Worm (Caenorhabditis elegans) whole organism, L4 larva: Measurements from ENCODE around the gene F53F4.11.

Experiments
- D1046.2 ChIP-seq: fragments of 200-800 bp; sonication (Bioruptor generic); IDR thresholded peaks from 2 replicates; pipeline ENCODE4 v1.3.6; 2022; ENCODE audit warnings: missing genetic modification characterization, missing compliant biosample characterization
- F10B5.3 ChIP-seq: sonication (generic microtip); optimal IDR thresholded peaks from 2 replicates; lab custom pipeline; 2016; ENCODE audit warnings: mild to moderate bottlenecking, missing genetic modification characterization, missing compliant biosample characterization
- F37D6.2 ChIP-seq: sonication (generic microtip); optimal IDR thresholded peaks from 2 replicates; lab custom pipeline; 2016; ENCODE audit warnings: mild to moderate bottlenecking, missing genetic modification characterization, missing compliant biosample characterization
- T20F7.1 ChIP-seq: fragments of 200-800 bp; sonication (Bioruptor generic); optimal IDR thresholded peaks from 2 replicates; lab custom pipeline; 2018; ENCODE audit warnings: mild to moderate bottlenecking, missing genetic modification characterization, missing compliant biosample characterization
- T26A8.4 ChIP-seq: fragments of 200-800 bp; sonication (Bioruptor generic); IDR thresholded peaks from 2 replicates; pipeline ENCODE4 v1.3.6; 2022; ENCODE audit warnings: missing genetic modification characterization, missing compliant biosample characterization
- Y105C5A.15 ChIP-seq: fragments of 200-800 bp; sonication (Bioruptor generic); IDR thresholded peaks from 2 replicates; pipeline ENCODE4 v1.3.6; 2022; ENCODE audit warnings: missing genetic modification characterization, missing compliant biosample characterization
- Y48G9A.11 ChIP-seq: fragments of 200-800 bp; sonication (Bioruptor generic); IDR thresholded peaks from 2 replicates; pipeline ENCODE4 v1.3.6; 2022; ENCODE audit warnings: missing genetic modification reagents, missing genetic modification characterization, missing compliant biosample characterization
- Y5F2A.4 ChIP-seq: fragments of 200-800 bp; sonication (Bioruptor generic); optimal IDR thresholded peaks from 2 replicates; lab custom pipeline; 2018; ENCODE audit warnings: mild to moderate bottlenecking, missing genetic modification characterization, missing compliant biosample characterization
- ama-1 ChIP-seq: fragments of 150-350 bp; optimal IDR thresholded peaks from 2 replicates; lab custom pipeline; 2014; ENCODE audit warnings: inconsistent platforms, mixed read lengths
- arid-1 ChIP-seq: fragments of 200-800 bp; sonication (Bioruptor generic); conservative IDR thresholded peaks from 2 replicates; pipeline ENCODE4 v1.3.6; 2022; ENCODE audit warnings: missing genetic modification reagents, missing genetic modification characterization, missing compliant biosample characterization
- ceh-28 ChIP-seq: fragments of 150-350 bp; optimal IDR thresholded peaks from 2 replicates; lab custom pipeline; 2014; ENCODE audit warnings: missing biosample characterization, missing genetic modification reagents, missing genetic modification characterization
- ceh-32 ChIP-seq: sonication (generic microtip); optimal IDR thresholded peaks from 2 replicates; lab custom pipeline; 2016; ENCODE audit warnings: mild to moderate bottlenecking, missing genetic modification characterization, missing compliant biosample characterization; ENCODE audit not compliant: poor library complexity
- ceh-44 ChIP-seq: fragments of 200-800 bp; sonication (Bioruptor generic); IDR thresholded peaks from 2 replicates; pipeline ENCODE4 v1.3.6; 2022; ENCODE audit warnings: missing genetic modification reagents, missing genetic modification characterization, missing compliant biosample characterization
- ceh-62 ChIP-seq: sonication (generic microtip); optimal IDR thresholded peaks from 2 replicates; lab custom pipeline; 2017; ENCODE audit warnings: missing biosample characterization, missing genetic modification characterization
- ceh-82 ChIP-seq: sonication (generic microtip); optimal IDR thresholded peaks from 2 replicates; lab custom pipeline; 2017; ENCODE audit warnings: missing biosample characterization, missing genetic modification characterization
- ces-1 ChIP-seq: fragments of 150-350 bp; sonication (generic microtip); optimal IDR thresholded peaks from 4 replicates; lab custom pipeline; 2014; ENCODE audit warnings: missing biosample characterization, missing genetic modification reagents, missing genetic modification characterization
- ctbp-1 ChIP-seq: fragments of 200-800 bp; sonication (Bioruptor generic); IDR thresholded peaks from 2 replicates; pipeline ENCODE4 v1.3.6; 2022; ENCODE audit warnings: missing genetic modification reagents, missing genetic modification characterization, missing compliant biosample characterization
- daf-16 ChIP-seq, 3 experiments: sonication (generic microtip); optimal IDR thresholded peaks; 2 replicates each; lab custom pipeline; 2016 to 2017; ENCODE audit warnings: missing genetic modification characterization in 3 of 3, missing genetic modification reagents in 3 of 3, mild to moderate bottlenecking in 2 of 3, missing compliant biosample characterization in 2 of 3, missing biosample characterization in 1 of 3, moderate library complexity in 1 of 3
- daf-19 ChIP-seq: fragments of 200-800 bp; sonication (Bioruptor generic); conservative IDR thresholded peaks from 2 replicates; pipeline ENCODE4 v1.3.6; 2022; ENCODE audit warnings: missing genetic modification characterization, missing compliant biosample characterization
- dmd-6 ChIP-seq: fragments of 200-800 bp; sonication (Bioruptor generic); IDR thresholded peaks from 2 replicates; pipeline ENCODE4 v1.3.6; 2022; ENCODE audit warnings: missing genetic modification reagents, missing genetic modification characterization, missing compliant biosample characterization
- dmd-8 ChIP-seq: fragments of 200-800 bp; sonication (Bioruptor generic); IDR thresholded peaks from 2 replicates; pipeline ENCODE4 v1.3.6; 2022; ENCODE audit warnings: missing genetic modification characterization, missing compliant biosample characterization
- duxl-1 ChIP-seq: sonication (generic microtip); optimal IDR thresholded peaks from 2 replicates; lab custom pipeline; 2016; ENCODE audit warnings: mild to moderate bottlenecking, missing genetic modification characterization, moderate library complexity, missing compliant biosample characterization; ENCODE audit not compliant: poor library complexity
- hif-1 ChIP-seq, 2 experiments: sonication (generic microtip); optimal IDR thresholded peaks; 2 replicates each; lab custom pipeline; 2016 to 2017; ENCODE audit warnings: missing compliant biosample characterization in 2 of 2, missing genetic modification characterization in 2 of 2, missing genetic modification reagents in 2 of 2, missing genotype in 2 of 2, mild to moderate bottlenecking in 1 of 2
- hmg-1.1 ChIP-seq: fragments of 200-800 bp; sonication (Bioruptor generic); IDR thresholded peaks from 2 replicates; pipeline ENCODE4 v1.3.6; 2022; ENCODE audit warnings: missing genetic modification reagents, missing genetic modification characterization, missing compliant biosample characterization
- lim-7 ChIP-seq: fragments of 200-800 bp; sonication (Bioruptor generic); IDR thresholded peaks from 2 replicates; pipeline ENCODE4 v1.3.6; 2022; ENCODE audit warnings: missing genetic modification characterization, missing compliant biosample characterization
- lin-15B ChIP-seq: fragments of 150-350 bp; sonication (generic microtip); optimal IDR thresholded peaks from 3 replicates; lab custom pipeline; 2014; ENCODE audit warnings: missing biosample characterization, missing genetic modification characterization
- lin-38 ChIP-seq: fragments of 200-800 bp; sonication (Bioruptor generic); IDR thresholded peaks from 2 replicates; pipeline ENCODE4 v1.3.6; 2022; ENCODE audit warnings: missing genetic modification reagents, missing genetic modification characterization, missing compliant biosample characterization
- lir-3 ChIP-seq: sonication (generic microtip); optimal IDR thresholded peaks from 2 replicates; lab custom pipeline; 2016; ENCODE audit warnings: mild to moderate bottlenecking, missing genetic modification characterization, missing compliant biosample characterization
- lsy-2 ChIP-seq, 2 experiments: fragments of 150-350 bp in 1 of 2; sonication (generic microtip) in 1 of 2; optimal IDR thresholded peaks; 2 replicates each; lab custom pipeline; 2014 to 2017; ENCODE audit warnings: missing biosample characterization in 2 of 2, missing genetic modification characterization in 2 of 2
- madf-5 ChIP-seq, 2 experiments: fragments of 200-800 bp; sonication (Bioruptor generic); IDR thresholded peaks; 2 replicates each; pipeline ENCODE4 v1.3.6; 2022; ENCODE audit warnings: missing compliant biosample characterization in 2 of 2, missing genetic modification characterization in 2 of 2
- madf-9 ChIP-seq: fragments of 200-800 bp; sonication (Bioruptor generic); conservative IDR thresholded peaks from 2 replicates; pipeline ENCODE4 v1.3.6; 2022; ENCODE audit warnings: missing genetic modification reagents, missing genetic modification characterization, missing compliant biosample characterization
- mdl-1 ChIP-seq, 2 experiments: fragments of 150-350 bp in 1 of 2; sonication (generic microtip) in 1 of 2; optimal IDR thresholded peaks; 2 replicates each; lab custom pipeline; 2014 to 2017; ENCODE audit warnings: missing biosample characterization in 2 of 2, missing genetic modification characterization in 2 of 2
- mdt-29 ChIP-seq: fragments of 200-800 bp; sonication (Bioruptor generic); IDR thresholded peaks from 2 replicates; pipeline ENCODE4 v1.3.6; 2022; ENCODE audit warnings: missing genetic modification reagents, missing genetic modification characterization, missing compliant biosample characterization
- nhr-11 ChIP-seq: fragments of 150-350 bp; optimal IDR thresholded peaks from 2 replicates; lab custom pipeline; 2014; ENCODE audit warnings: missing biosample characterization, missing genetic modification characterization
- nhr-237 ChIP-seq: sonication (generic microtip); optimal IDR thresholded peaks from 2 replicates; lab custom pipeline; 2017; ENCODE audit warnings: missing biosample characterization, missing genetic modification characterization
- nhr-48 ChIP-seq: sonication (generic microtip); optimal IDR thresholded peaks from 2 replicates; lab custom pipeline; 2016; ENCODE audit warnings: mild to moderate bottlenecking, missing genetic modification characterization, missing compliant biosample characterization
- nhr-6 ChIP-seq: fragments of 150-350 bp; optimal IDR thresholded peaks from 2 replicates; lab custom pipeline; 2014; ENCODE audit warnings: missing biosample characterization, missing genetic modification characterization
- nhr-76 ChIP-seq: fragments of 150-350 bp; optimal IDR thresholded peaks from 2 replicates; lab custom pipeline; 2014; ENCODE audit warnings: missing biosample characterization, missing genetic modification characterization
- pha-4 ChIP-seq, 2 experiments: fragments of 150-350 bp in 1 of 2; fragments of 200-800 bp in 1 of 2; sonication (Bioruptor generic) in 1 of 2; IDR thresholded peaks in 1 of 2; optimal IDR thresholded peaks in 1 of 2; 2 replicates each; pipeline versions ENCODE4 v1.3.6 to Lab custom; 2014 to 2022; ENCODE audit warnings: missing genetic modification characterization in 2 of 2, missing genetic modification reagents in 2 of 2, missing biosample characterization in 1 of 2, missing compliant biosample characterization in 1 of 2
- rbr-2 ChIP-seq: sonication (generic microtip); optimal IDR thresholded peaks from 2 replicates; lab custom pipeline; 2016; ENCODE audit warnings: missing genotype, missing genetic modification characterization, missing compliant biosample characterization
- saeg-2 ChIP-seq: fragments of 200-800 bp; sonication (Bioruptor generic); IDR thresholded peaks from 2 replicates; pipeline ENCODE4 v1.3.6; 2022; ENCODE audit warnings: missing genetic modification reagents, missing genetic modification characterization, missing compliant biosample characterization
- skn-1 ChIP-seq: fragments of 150-350 bp; optimal IDR thresholded peaks from 2 replicates; lab custom pipeline; 2014; ENCODE audit warnings: missing biosample characterization, missing genetic modification characterization
- spr-3 ChIP-seq: fragments of 200-800 bp; sonication (Bioruptor generic); optimal IDR thresholded peaks from 2 replicates; lab custom pipeline; 2018; ENCODE audit warnings: mild to moderate bottlenecking, missing genetic modification characterization, missing compliant biosample characterization
- tra-1 ChIP-seq: fragments of 200-800 bp; sonication (Bioruptor generic); IDR thresholded peaks from 2 replicates; pipeline ENCODE4 v1.3.6; 2022; ENCODE audit warnings: missing genetic modification reagents, missing genetic modification characterization, missing compliant biosample characterization
- unc-130 ChIP-seq: sonication (generic microtip); optimal IDR thresholded peaks from 2 replicates; lab custom pipeline; 2016; ENCODE audit warnings: missing genetic modification reagents, missing genetic modification characterization, missing compliant biosample characterization
- unc-39 ChIP-seq: sonication (generic microtip); optimal IDR thresholded peaks from 2 replicates; lab custom pipeline; 2017; ENCODE audit warnings: missing biosample characterization, missing genetic modification characterization
- unc-62 ChIP-seq, 3 experiments: fragments of 150-350 bp in 1 of 3; sonication (generic microtip); optimal IDR thresholded peaks in 2 of 3; peaks in 1 of 3; 1 replicate in 1 of 3; 2 replicates in 2 of 3; lab custom pipeline; 2014 to 2017; ENCODE audit warnings: missing biosample characterization in 3 of 3, missing genetic modification characterization in 3 of 3, missing genetic modification reagents in 3 of 3, missing genotype in 1 of 3
- zip-11 ChIP-seq: fragments of 200-800 bp; sonication (Bioruptor generic); IDR thresholded peaks from 2 replicates; pipeline ENCODE4 v1.3.6; 2022; ENCODE audit warnings: missing genetic modification characterization, missing compliant biosample characterization
- zip-2 ChIP-seq: fragments of 150-350 bp; optimal IDR thresholded peaks from 2 replicates; lab custom pipeline; 2014; ENCODE audit warnings: missing biosample characterization, missing genetic modification characterization
- ztf-11 ChIP-seq: fragments of 150-350 bp; optimal IDR thresholded peaks from 2 replicates; lab custom pipeline; 2014; ENCODE audit warnings: missing biosample characterization, missing genetic modification characterization

The F53F4.11 gene

ce11 chrV:13657291-13657690 is 33.0 kb upstream of the F53F4.11 start (continued):
- TF ChIP-seq zip-2 (tag; lab: Kevin White, UChicago) (peak; percentile 5), nhr-48 (peak; percentile 80), daf-16 (GFP tag; optimal IDR thresholded peaks at IDR 0.05; lab: Kevin White, UChicago) (no peak), daf-16 (tag; optimal IDR thresholded peaks at IDR 0.05; lab: Kevin White, UChicago) (peak; percentile 80), ceh-44 (no peak), daf-19 (GFP tag; lab: Robert Waterston, UW) (no peak), lin-15B (tag; lab: Kevin White, UChicago) (no peak), madf-9 (GFP tag; lab: Robert Waterston, UW) (0 out of 2 replicates have a peak, but pooled peaks have one; percentile 26), F37D6.2 (tag; lab: Kevin White, UChicago) (no peak), unc-130 (no peak), ama-1 (lab: Kevin White, UChicago) (no peak), ceh-32 (tag; lab: Kevin White, UChicago) (no peak), arid-1 (GFP tag; lab: Robert Waterston, UW) (no peak), T20F7.1 (GFP tag; lab: Kevin White, UChicago) (peak; percentile 50), nhr-11 (tag; lab: Kevin White, UChicago) (peak; percentile 34), nhr-237 (tag; lab: Kevin White, UChicago) (no peak), F10B5.3 (tag; lab: Kevin White, UChicago) (no peak), ces-1 (GFP tag; lab: Kevin White, UChicago) (no peak), Y48G9A.11 (GFP tag; lab: Robert Waterston, UW) (no peak), saeg-2 (0 out of 2 replicates have a peak, but pooled peaks have one; percentile 12), lir-3 (tag; lab: Kevin White, UChicago) (no peak), ctbp-1 (peak; percentile 26; the same call in 1 of the 2 replicates), Y5F2A.4 (GFP tag; lab: Kevin White, UChicago) (no peak), lsy-2 (tag; optimal IDR thresholded peaks at IDR 0.05; lab: Kevin White, UChicago) (peak in 1 of 2 experiments; percentile 68), T26A8.4 (GFP tag; lab: Robert Waterston, UW) (no peak; the same call in 1 of the 2 replicates), lin-38 (GFP tag; lab: Robert Waterston, UW) (0 out of 2 replicates have a peak, but pooled peaks have one; percentile 33), rbr-2 (no peak), tra-1 (GFP tag; lab: Robert Waterston, UW) (peak; percentile 76), ceh-82 (no peak), zip-11 (GFP tag; lab: Robert Waterston, UW) (no peak), hmg-1.1 (no peak), D1046.2 (GFP tag; lab: Robert Waterston, UW) (no peak), dmd-8 (GFP tag; lab: Robert Waterston, UW) (no peak), mdt-29 (GFP tag; lab: Robert Waterston, UW) (peak; percentile 81), nhr-76 (tag; lab: Kevin White, UChicago) (peak; percentile 37), unc-39 (no peak), madf-5 (GFP tag; IDR thresholded peaks at IDR 0.05; lab: Robert Waterston, UW) (no peak), dmd-6 (GFP tag; lab: Robert Waterston, UW) (peak; percentile 96), spr-3 (GFP tag; lab: Kevin White, UChicago) (peak; percentile 11), hif-1 (tag; optimal IDR thresholded peaks at IDR 0.05; lab: Kevin White, UChicago) (peak; percentile 43 to 90), Y105C5A.15 (GFP tag; lab: Robert Waterston, UW) (no peak), mdl-1 (tag; optimal IDR thresholded peaks at IDR 0.05; lab: Kevin White, UChicago) (peak; percentile 96 to 98), duxl-1 (peak; percentile 50), ceh-62 (tag; lab: Kevin White, UChicago) (no peak), lim-7 (GFP tag; lab: Robert Waterston, UW) (no peak), ztf-11 (tag; lab: Kevin White, UChicago) (no peak), pha-4 (GFP tag; IDR thresholded peaks at IDR 0.05; lab: Robert Waterston, UW) (no peak), pha-4 (tag; optimal IDR thresholded peaks at IDR 0.05; lab: Kevin White, UChicago) (no peak), ceh-28 (tag; lab: Kevin White, UChicago) (no peak), unc-62 (GFP tag; optimal IDR thresholded peaks at IDR 0.05 in 1 of 2; lab: Kevin White, UChicago) (peak in 1 of 2 experiments; percentile 97), unc-62 (tag; optimal IDR thresholded peaks at IDR 0.05; lab: Kevin White, UChicago) (no peak), nhr-6 (tag; lab: Kevin White, UChicago) (peak; percentile 1), skn-1 (tag; lab: Kevin White, UChicago) (no peak)
